Worm (Caenorhabditis elegans): ENCODE measurements around the gene EEED8.4.

Gene EEED8.4

ce11 chrII:5429522-5430257 is 20.6 kb downstream of the EEED8.4 start, which contains the start of the genes F07F6.4 and F07F6.2:
Gene F07F6.4 (minus strand): TSS chrII:5429572.
Gene F07F6.2 (plus strand): TSS chrII:5430207.
- TF ChIP-seq ceh-13 (GFP tag; optimal IDR thresholded peaks at IDR 0.05) (no peak), ceh-36 (tag; optimal IDR thresholded peaks at IDR 0.05) (no peak), F13C5.2 (tag; optimal IDR thresholded peaks at IDR 0.05) (peak; percentile 9), tra-4 (tag; optimal IDR thresholded peaks at IDR 0.05) (no peak), aly-1 (tag; optimal IDR thresholded peaks at IDR 0.05) (no peak), hnd-1 (tag; optimal IDR thresholded peaks at IDR 0.05) (no peak), pes-1 (GFP tag; IDR thresholded peaks at IDR 0.05) (no peak)

- no peak for TF ChIP-seq hmbx-1 (tag; optimal IDR thresholded peaks at IDR 0.05)
- no peak for TF ChIP-seq ama-1 (optimal IDR thresholded peaks at IDR 0.05)
- no peak for TF ChIP-seq tbx-11 (GFP tag; IDR thresholded peaks at IDR 0.05)
- TF ChIP-seq pes-1 (GFP tag; IDR thresholded peaks at IDR 0.05), result no peak
- TF ChIP-seq scrt-1 (GFP tag; IDR thresholded peaks at IDR 0.05), result no peak
- no peak for TF ChIP-seq tra-4 (tag; optimal IDR thresholded peaks at IDR 0.05)
- TF ChIP-seq hnd-1 (tag; optimal IDR thresholded peaks at IDR 0.05), result no peak
- no peak for TF ChIP-seq tbx-37 (GFP tag; conservative IDR thresholded peaks at IDR 0.05)
- no peak for TF ChIP-seq ets-7 (tag; optimal IDR thresholded peaks at IDR 0.05)
- no peak for TF ChIP-seq F13C5.2 (tag; optimal IDR thresholded peaks at IDR 0.05)
- no peak for TF ChIP-seq aly-1 (tag; optimal IDR thresholded peaks at IDR 0.05)
- TF ChIP-seq flt-1 (GFP tag; IDR thresholded peaks at IDR 0.05), result no peak
- TF ChIP-seq hmg-4 (GFP tag; optimal IDR thresholded peaks at IDR 0.05), result no peak
- TF ChIP-seq ceh-13 (GFP tag; optimal IDR thresholded peaks at IDR 0.05), result no peak
- no peak for TF ChIP-seq ceh-36 (tag; optimal IDR thresholded peaks at IDR 0.05)
- TF ChIP-seq sea-1 (GFP tag; conservative IDR thresholded peaks at IDR 0.05), result no peak
- TF ChIP-seq B0310.2 (tag; optimal IDR thresholded peaks at IDR 0.05), result no peak
These were observed 23.9 kb downstream of the EEED8.4 start, which contains the start of gene srx-114 for ce11 chrII:5433069-5433468. Gene srx-114 (minus strand): TSS chrII:5433169.

- TF ChIP-seq ceh-13 (GFP tag; optimal IDR thresholded peaks at IDR 0.05), result no peak
- TF ChIP-seq ets-7 (tag; optimal IDR thresholded peaks at IDR 0.05), result no peak
- no peak for TF ChIP-seq ceh-36 (tag; optimal IDR thresholded peaks at IDR 0.05)
- TF ChIP-seq scrt-1 (GFP tag; IDR thresholded peaks at IDR 0.05), result no peak
- no peak for TF ChIP-seq B0310.2 (tag; optimal IDR thresholded peaks at IDR 0.05)
- no peak for TF ChIP-seq aly-1 (tag; optimal IDR thresholded peaks at IDR 0.05)
- no peak for TF ChIP-seq sea-1 (GFP tag; conservative IDR thresholded peaks at IDR 0.05)
- no peak for TF ChIP-seq ama-1 (optimal IDR thresholded peaks at IDR 0.05)
These were observed 27.7 kb downstream of the EEED8.4 start, which contains the start of gene dct-5 for ce11 chrII:5436833-5437232. Gene dct-5 (minus strand): TSS chrII:5436933.

- no peak for TF ChIP-seq hmbx-1 (tag; optimal IDR thresholded peaks at IDR 0.05)
- no peak for TF ChIP-seq tbx-37 (GFP tag; conservative IDR thresholded peaks at IDR 0.05)
- TF ChIP-seq B0310.2 (tag; optimal IDR thresholded peaks at IDR 0.05), result no peak
- TF ChIP-seq ama-1 (optimal IDR thresholded peaks at IDR 0.05), result no peak
- no peak for TF ChIP-seq tra-4 (tag; optimal IDR thresholded peaks at IDR 0.05)
These were observed 28.5 kb downstream of the EEED8.4 start, which contains the start of gene F07F6.1 for ce11 chrII:5437586-5437985. Gene F07F6.1 (plus strand): TSS chrII:5437886.

- TF ChIP-seq hmg-4 (GFP tag; optimal IDR thresholded peaks at IDR 0.05), result no peak
- TF ChIP-seq sea-1 (GFP tag; conservative IDR thresholded peaks at IDR 0.05), result no peak
- no peak for TF ChIP-seq ceh-36 (tag; optimal IDR thresholded peaks at IDR 0.05)
- no peak for TF ChIP-seq tbx-11 (GFP tag; IDR thresholded peaks at IDR 0.05)
- TF ChIP-seq F13C5.2 (tag; optimal IDR thresholded peaks at IDR 0.05), result no peak
- TF ChIP-seq tbx-37 (GFP tag; conservative IDR thresholded peaks at IDR 0.05), result no peak
- TF ChIP-seq scrt-1 (GFP tag; IDR thresholded peaks at IDR 0.05), result no peak
- TF ChIP-seq aly-1 (tag; optimal IDR thresholded peaks at IDR 0.05), result no peak
- no peak for TF ChIP-seq hmbx-1 (tag; optimal IDR thresholded peaks at IDR 0.05)
- TF ChIP-seq flt-1 (GFP tag; IDR thresholded peaks at IDR 0.05), result no peak
- no peak for TF ChIP-seq ceh-13 (GFP tag; optimal IDR thresholded peaks at IDR 0.05)
These were observed 37.4 kb downstream of the EEED8.4 start, which contains the start of gene nmr-1 for ce11 chrII:5446506-5446905. Gene nmr-1 (minus strand): TSS chrII:5446606.

DNA sequence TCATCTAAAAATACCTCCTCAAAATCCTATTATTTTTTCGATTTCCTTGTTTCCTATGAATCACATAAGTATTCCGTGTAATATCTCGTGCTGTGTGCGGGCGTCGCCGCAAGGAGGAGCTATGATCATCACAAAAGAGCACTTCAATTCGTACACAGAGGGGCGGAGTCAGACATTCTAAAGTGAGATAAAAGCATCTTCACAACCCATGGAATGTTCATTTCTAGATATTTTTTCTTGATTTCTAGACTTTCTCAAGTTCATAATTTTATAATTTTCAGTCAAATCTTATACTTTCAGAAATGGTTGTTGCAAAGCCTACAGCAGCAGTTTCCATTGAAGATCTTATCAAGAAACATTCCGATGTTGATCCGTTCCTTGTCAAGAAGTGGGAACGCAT is 38.3 kb downstream of the EEED8.4 start, which contains the start of gene cex-1:
Gene cex-1 (plus strand): TSS at position 301 of the 400 bp plus-strand sequence.
- TF ChIP-seq B0310.2 (tag; optimal IDR thresholded peaks at IDR 0.05) (no peak), tbx-11 (GFP tag; IDR thresholded peaks at IDR 0.05) (no peak), aly-1 (tag; optimal IDR thresholded peaks at IDR 0.05) (no peak), flt-1 (GFP tag; IDR thresholded peaks at IDR 0.05) (no peak), pes-1 (GFP tag; IDR thresholded peaks at IDR 0.05) (no peak), F13C5.2 (tag; optimal IDR thresholded peaks at IDR 0.05) (no peak), scrt-1 (GFP tag; IDR thresholded peaks at IDR 0.05) (no peak), hnd-1 (tag; optimal IDR thresholded peaks at IDR 0.05) (no peak), tra-4 (tag; optimal IDR thresholded peaks at IDR 0.05) (no peak), hmbx-1 (tag; optimal IDR thresholded peaks at IDR 0.05) (no peak), ets-7 (tag; optimal IDR thresholded peaks at IDR 0.05) (no peak), sea-1 (GFP tag; conservative IDR thresholded peaks at IDR 0.05) (no peak)

DNA sequence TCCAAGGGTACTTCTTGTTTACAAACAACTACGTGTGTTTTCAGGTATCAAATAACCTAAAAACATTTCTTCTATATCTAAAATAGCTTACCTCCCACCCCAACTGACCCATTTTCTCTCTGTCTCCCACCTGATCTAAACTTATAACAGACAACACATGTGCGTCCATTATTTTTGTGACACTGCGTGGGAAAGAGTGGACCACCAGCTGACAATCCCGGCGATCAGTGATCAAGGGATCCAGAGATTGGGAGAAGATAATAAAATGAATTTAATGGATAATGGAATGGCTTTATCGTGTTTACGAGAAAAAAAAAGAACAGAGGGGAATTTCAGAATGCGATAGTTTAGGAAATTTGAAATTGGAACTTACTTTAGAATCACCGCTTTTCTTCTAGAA is 40.1 kb downstream of the EEED8.4 start:
- TF ChIP-seq flt-1 (GFP tag; IDR thresholded peaks at IDR 0.05) (no peak), B0310.2 (tag; optimal IDR thresholded peaks at IDR 0.05) (no peak), ama-1 (optimal IDR thresholded peaks at IDR 0.05) (no peak), tbx-37 (GFP tag; conservative IDR thresholded peaks at IDR 0.05) (no peak), F13C5.2 (tag; optimal IDR thresholded peaks at IDR 0.05) (no peak), hmg-4 (GFP tag; optimal IDR thresholded peaks at IDR 0.05) (no peak), ets-7 (tag; optimal IDR thresholded peaks at IDR 0.05) (no peak), tra-4 (tag; optimal IDR thresholded peaks at IDR 0.05) (no peak), aly-1 (tag; optimal IDR thresholded peaks at IDR 0.05) (no peak), pes-1 (GFP tag; IDR thresholded peaks at IDR 0.05) (no peak), ceh-36 (tag; optimal IDR thresholded peaks at IDR 0.05) (no peak), tbx-11 (GFP tag; IDR thresholded peaks at IDR 0.05) (no peak), sea-1 (GFP tag; conservative IDR thresholded peaks at IDR 0.05) (no peak), scrt-1 (GFP tag; IDR thresholded peaks at IDR 0.05) (no peak), hnd-1 (tag; optimal IDR thresholded peaks at IDR 0.05) (no peak), hmbx-1 (tag; optimal IDR thresholded peaks at IDR 0.05) (no peak)
